Worm (Caenorhabditis elegans) whole organism, L1 larva: ENCODE data around the gene ZK593.2.
A peak's percentile ranks its signal among the peaks of the same experiment; 100 is the strongest.

Experiments used
- C04F5.9 ChIP-seq: sonication (generic microtip); optimal IDR thresholded peaks from 2 replicates; lab custom pipeline; 2016; ENCODE audit warnings: missing genetic modification characterization, missing compliant biosample characterization
- F16B12.6 ChIP-seq: fragments of 150-350 bp; optimal IDR thresholded peaks from 2 replicates; lab custom pipeline; 2014; ENCODE audit warnings: missing biosample characterization, missing genetic modification characterization
- alr-1 ChIP-seq: fragments of 200-800 bp; sonication (Bioruptor generic); optimal IDR thresholded peaks from 2 replicates; lab custom pipeline; 2018; ENCODE audit warnings: borderline replicate concordance, mild to moderate bottlenecking, missing genetic modification characterization, missing compliant biosample characterization
- aly-2 ChIP-seq: fragments of 150-350 bp; optimal IDR thresholded peaks from 2 replicates; lab custom pipeline; 2014; ENCODE audit warnings: missing biosample characterization, missing genetic modification characterization
- blmp-1 ChIP-seq: fragments of 150-350 bp; optimal IDR thresholded peaks from 2 replicates; lab custom pipeline; 2014; ENCODE audit warnings: missing biosample characterization, missing genetic modification characterization
- ceh-63 ChIP-seq: fragments of 200-800 bp; sonication (Bioruptor generic); optimal IDR thresholded peaks from 2 replicates; lab custom pipeline; 2018; ENCODE audit warnings: mild to moderate bottlenecking, missing genetic modification characterization, missing compliant biosample characterization
- dsc-1 ChIP-seq: sonication (generic microtip); optimal IDR thresholded peaks from 2 replicates; lab custom pipeline; 2016; ENCODE audit warnings: mild to moderate bottlenecking, missing genetic modification characterization, missing compliant biosample characterization
- elt-2 ChIP-seq: sonication (generic microtip); optimal IDR thresholded peaks from 2 replicates; lab custom pipeline; 2016; ENCODE audit warnings: missing genetic modification characterization, mild to moderate bottlenecking, inconsistent platforms, missing compliant biosample characterization, missing genetic modification reagents
- elt-3 ChIP-seq, 6 experiments: fragments of 150-350 bp in 1 of 6; sonication (generic microtip); optimal IDR thresholded peaks; 2 replicates each; lab custom pipeline; 2017 to 2018; ENCODE audit warnings: missing biosample characterization in 6 of 6, missing genetic modification characterization in 6 of 6, inconsistent platforms in 1 of 6
- ets-5 ChIP-seq: fragments of 200-800 bp; sonication (Bioruptor generic); IDR thresholded peaks from 2 replicates; pipeline ENCODE4 v1.3.6; 2022; ENCODE audit warnings: missing genetic modification characterization, missing compliant biosample characterization
- fkh-4 ChIP-seq: sonication (generic microtip); optimal IDR thresholded peaks from 2 replicates; lab custom pipeline; 2016; ENCODE audit warnings: missing compliant biosample characterization, missing genetic modification characterization, borderline replicate concordance
- grh-1 ChIP-seq: fragments of 200-800 bp; sonication (Bioruptor generic); IDR thresholded peaks from 2 replicates; pipeline ENCODE4 v1.3.6; 2022; ENCODE audit warnings: missing genetic modification reagents, missing genetic modification characterization, missing compliant biosample characterization
- hpl-2 ChIP-seq: fragments of 150-350 bp; optimal IDR thresholded peaks from 2 replicates; lab custom pipeline; 2014; ENCODE audit warnings: missing biosample characterization, missing genetic modification reagents, missing genetic modification characterization
- irx-1 ChIP-seq: sonication (generic microtip); optimal IDR thresholded peaks from 2 replicates; lab custom pipeline; 2016; ENCODE audit warnings: missing genetic modification characterization, missing compliant biosample characterization
- lin-15B ChIP-seq: fragments of 150-350 bp; sonication (generic microtip); optimal IDR thresholded peaks from 3 replicates; lab custom pipeline; 2014; ENCODE audit warnings: missing biosample characterization, missing genetic modification characterization
- lir-3 ChIP-seq: sonication (generic microtip); optimal IDR thresholded peaks from 2 replicates; lab custom pipeline; 2016; ENCODE audit warnings: mild to moderate bottlenecking, missing genetic modification characterization, moderate library complexity, missing compliant biosample characterization; ENCODE audit not compliant: poor library complexity
- mef-2 ChIP-seq: fragments of 150-350 bp; optimal IDR thresholded peaks from 2 replicates; lab custom pipeline; 2014; ENCODE audit warnings: missing biosample characterization, missing genetic modification characterization
- mep-1 ChIP-seq: fragments of 150-350 bp; optimal IDR thresholded peaks from 2 replicates; lab custom pipeline; 2014; ENCODE audit warnings: missing biosample characterization, missing genetic modification characterization
- nhr-19 ChIP-seq: fragments of 200-800 bp; sonication (Bioruptor generic); conservative IDR thresholded peaks from 2 replicates; pipeline ENCODE4 v1.3.6; 2022; ENCODE audit warnings: missing genetic modification characterization, missing compliant biosample characterization
- nhr-20 ChIP-seq: sonication (generic microtip); optimal IDR thresholded peaks from 2 replicates; lab custom pipeline; 2016; ENCODE audit warnings: mild to moderate bottlenecking, missing genetic modification characterization, missing compliant biosample characterization
- nhr-28 ChIP-seq: fragments of 150-350 bp; optimal IDR thresholded peaks from 2 replicates; lab custom pipeline; 2014; ENCODE audit warnings: missing biosample characterization, missing genetic modification characterization
- nhr-71 ChIP-seq: sonication (generic microtip); optimal IDR thresholded peaks from 2 replicates; lab custom pipeline; 2016; ENCODE audit warnings: mild to moderate bottlenecking, missing genetic modification characterization, moderate library complexity, missing compliant biosample characterization
- nhr-84 ChIP-seq: sonication (generic microtip); optimal IDR thresholded peaks from 2 replicates; lab custom pipeline; 2017; ENCODE audit warnings: missing biosample characterization, missing genetic modification characterization
- nhr-90 ChIP-seq: sonication (generic microtip); optimal IDR thresholded peaks from 2 replicates; lab custom pipeline; 2016; ENCODE audit warnings: mild to moderate bottlenecking, missing genetic modification characterization, missing compliant biosample characterization; ENCODE audit not compliant: poor library complexity
- pax-3 ChIP-seq: fragments of 200-800 bp; sonication (Bioruptor generic); optimal IDR thresholded peaks from 2 replicates; lab custom pipeline; 2018; ENCODE audit warnings: mild to moderate bottlenecking, missing genetic modification characterization, moderate library complexity, missing compliant biosample characterization
- pqm-1 ChIP-seq: sonication (generic microtip); optimal IDR thresholded peaks from 3 replicates; lab custom pipeline; 2017; ENCODE audit warnings: missing biosample characterization, missing genetic modification characterization
- snpc-4 ChIP-seq: fragments of 150-350 bp; optimal IDR thresholded peaks from 2 replicates; lab custom pipeline; 2014; ENCODE audit warnings: missing biosample characterization, missing genetic modification characterization
- tbx-2 ChIP-seq: sonication (generic microtip); optimal IDR thresholded peaks from 2 replicates; lab custom pipeline; 2016; ENCODE audit warnings: missing genetic modification characterization, missing compliant biosample characterization
- tlp-1 ChIP-seq: fragments of 150-350 bp; optimal IDR thresholded peaks from 2 replicates; lab custom pipeline; 2014; ENCODE audit warnings: missing biosample characterization, missing genetic modification characterization
- unc-130 ChIP-seq: fragments of 150-350 bp; optimal IDR thresholded peaks from 2 replicates; lab custom pipeline; 2017; ENCODE audit warnings: missing biosample characterization, missing genetic modification characterization, inconsistent platforms
- unc-98 ChIP-seq: fragments of 200-800 bp; sonication (Bioruptor generic); IDR thresholded peaks from 2 replicates; pipeline ENCODE4 v1.3.6; 2022; ENCODE audit warnings: missing genetic modification characterization, missing compliant biosample characterization
- xbp-1 ChIP-seq: sonication (generic microtip); optimal IDR thresholded peaks from 2 replicates; lab custom pipeline; 2016; ENCODE audit warnings: missing genetic modification characterization, missing compliant biosample characterization
- zag-1 ChIP-seq: fragments of 150-350 bp; optimal IDR thresholded peaks from 2 replicates; lab custom pipeline; 2014; ENCODE audit warnings: missing biosample characterization, missing genetic modification characterization

The ZK593.2 gene

DNA sequence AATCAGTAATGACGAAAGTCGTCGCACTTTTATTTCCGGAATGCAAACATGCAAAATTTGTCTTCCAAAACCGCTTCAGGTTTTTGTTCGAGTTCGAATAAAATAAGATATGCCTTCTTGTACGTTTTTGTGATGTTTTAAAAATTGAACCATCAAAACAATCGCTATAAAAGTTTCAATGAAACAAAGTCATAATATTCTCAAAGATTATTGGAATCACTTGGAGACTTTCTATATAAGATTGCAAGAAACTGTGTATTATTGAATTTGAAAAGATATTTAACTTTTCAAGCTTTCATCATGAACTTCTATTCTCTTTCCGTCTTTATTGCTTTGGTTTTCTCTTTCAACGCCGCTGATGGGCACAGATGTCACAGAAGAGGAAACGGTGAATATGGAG is 36.3 kb upstream of the ZK593.2 start, which contains the start of gene fipr-14:
TSS of gene fipr-14 (plus strand) at position 301 of the 400 bp plus-strand sequence.
- no peak for TF ChIP-seq tbx-2 (tag; lab: Kevin White, UChicago)
- TF ChIP-seq dsc-1 (tag; lab: Kevin White, UChicago) = no peak
- TF ChIP-seq pax-3 (tag; lab: Kevin White, UChicago) = no peak
- no peak for TF ChIP-seq mep-1

- TF ChIP-seq nhr-19 (GFP tag; lab: Robert Waterston, UW) (no peak), unc-130 (tag; lab: Kevin White, UChicago) (no peak), unc-98 (GFP tag; lab: Robert Waterston, UW) (no peak), xbp-1 (tag; lab: Kevin White, UChicago) (no peak)
- TF ChIP-seq, all 84 proteins: peak for 0
Measured at ce11 chrIV:10879542-10879941, 33.6 kb upstream of the ZK593.2 start, which contains the start of gene sdz-13. Gene sdz-13, minus strand, starts transcription at chrIV:10879642.

ce11 chrIV:10880264-10880663 is 32.9 kb upstream of the ZK593.2 start, which contains the start of gene fipr-15:
Gene fipr-15, plus strand, starts transcription at chrIV:10880564.
- TF ChIP-seq lir-3 (tag; lab: Kevin White, UChicago) = no peak
- no peak for TF ChIP-seq zag-1 (tag; lab: Kevin White, UChicago)
- no peak for TF ChIP-seq grh-1 (GFP tag; lab: Robert Waterston, UW)
- no peak for TF ChIP-seq pqm-1
- no peak for TF ChIP-seq blmp-1 (tag; lab: Kevin White, UChicago)
- no peak for TF ChIP-seq ets-5 (GFP tag; lab: Robert Waterston, UW)
- no peak for TF ChIP-seq nhr-19 (GFP tag; lab: Robert Waterston, UW)
- no peak for TF ChIP-seq C04F5.9 (tag; lab: Kevin White, UChicago)
- TF ChIP-seq irx-1 (tag; lab: Kevin White, UChicago) = no peak
- TF ChIP-seq hpl-2 (GFP tag; lab: Kevin White, UChicago) = no peak
- no peak for TF ChIP-seq nhr-84 (tag; lab: Kevin White, UChicago)
- no peak for TF ChIP-seq nhr-20 (tag; lab: Kevin White, UChicago)
- no peak for TF ChIP-seq fkh-4 (tag; lab: Kevin White, UChicago)
- TF ChIP-seq alr-1 (tag; lab: Kevin White, UChicago) = no peak
- TF ChIP-seq nhr-90 (tag; lab: Kevin White, UChicago) = no peak
- TF ChIP-seq F16B12.6 (tag; lab: Kevin White, UChicago) = no peak
- TF ChIP-seq lin-15B (tag; lab: Kevin White, UChicago) = no peak
- TF ChIP-seq aly-2 = no peak
- TF ChIP-seq mef-2 (tag; lab: Kevin White, UChicago) = no peak
- no peak for TF ChIP-seq tlp-1 (tag; lab: Kevin White, UChicago)

DNA sequence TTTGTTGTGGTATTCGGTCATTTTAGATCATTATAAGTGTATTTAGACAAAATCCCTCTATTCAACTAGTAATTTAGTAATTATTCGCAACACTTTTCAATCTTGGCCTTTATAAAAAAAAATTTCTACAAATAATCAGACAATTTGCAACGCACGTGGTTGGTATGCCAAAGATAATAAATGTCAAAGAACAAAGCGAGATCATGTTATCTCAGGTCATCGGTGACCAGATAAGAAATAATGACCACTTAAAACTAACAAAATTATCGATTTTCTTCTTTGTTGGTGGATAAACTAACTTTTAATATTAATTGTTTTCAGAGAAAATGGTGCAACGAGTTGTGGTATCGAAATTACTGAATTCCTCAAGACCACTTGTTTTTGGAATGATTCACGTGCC is 32.0 kb upstream of the ZK593.2 start, which contains the start of gene F13E9.13:
TSS of gene F13E9.13 (plus strand) at position 317 of the 400 bp plus-strand sequence.
- TF ChIP-seq mef-2 (tag; lab: Kevin White, UChicago) = no peak
- TF ChIP-seq nhr-20 (tag; lab: Kevin White, UChicago) = peak; percentile 19
- no peak for TF ChIP-seq fkh-4 (tag; lab: Kevin White, UChicago)
- TF ChIP-seq elt-2 = peak; percentile 75
- no peak for TF ChIP-seq nhr-71 (tag; lab: Kevin White, UChicago)
- peak in 1 of 6 experiments; percentile 14 for TF ChIP-seq elt-3 (tag; optimal IDR thresholded peaks at IDR 0.05; lab: Kevin White, UChicago)
- no peak for TF ChIP-seq snpc-4 (tag; lab: Kevin White, UChicago)

DNA sequence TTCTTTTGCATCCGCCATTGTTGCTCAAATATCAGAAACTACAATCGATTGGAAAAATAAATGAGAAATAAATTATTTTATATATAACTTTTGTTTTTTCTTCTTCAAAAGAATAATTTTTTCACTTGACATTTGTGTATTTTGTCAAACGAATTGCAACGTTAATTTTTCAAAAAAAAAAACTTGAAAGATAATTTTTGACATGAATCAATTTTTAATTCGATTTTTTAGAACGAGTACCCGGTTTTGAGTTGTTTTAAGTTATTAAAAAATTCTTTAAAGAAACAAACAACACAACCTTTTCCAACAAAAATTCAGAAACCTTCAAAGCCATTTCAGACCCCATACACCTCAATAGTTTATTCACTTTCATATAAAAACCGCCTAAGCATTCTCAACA is 28.9 kb upstream of the ZK593.2 start, which contains the start of gene F13E9.5:
TSS of gene F13E9.5 (minus strand) at position 101 of the 400 bp plus-strand sequence.
- no peak for TF ChIP-seq nhr-28 (tag; lab: Kevin White, UChicago)
- TF ChIP-seq hpl-2 (GFP tag; lab: Kevin White, UChicago) = no peak
- TF ChIP-seq nhr-19 (GFP tag; lab: Robert Waterston, UW) = no peak
- TF ChIP-seq ceh-63 (GFP tag; lab: Kevin White, UChicago) = no peak
- no peak for TF ChIP-seq nhr-84 (tag; lab: Kevin White, UChicago)
